Worm (Caenorhabditis elegans): ENCODE data around the gene sph-1.
A peak's percentile ranks its signal among the peaks of the same experiment; 100 is the strongest.

sph-1 gene

ce11 chrIV:8151721-8152120 is 18.4 kb upstream of the sph-1 start:
- TF ChIP-seq C16A3.4 (tag; optimal IDR thresholded peaks at IDR 0.05) (no peak), grh-1 (GFP tag; IDR thresholded peaks at IDR 0.05) (no peak), lsy-2 (tag; optimal IDR thresholded peaks at IDR 0.05) (peak in 1 of 2 experiments; percentile 3), nhr-11 (tag; optimal IDR thresholded peaks at IDR 0.05) (no peak), nhr-237 (tag; optimal IDR thresholded peaks at IDR 0.05) (no peak), ets-5 (GFP tag; IDR thresholded peaks at IDR 0.05) (no peak), jun-1 (tag; optimal IDR thresholded peaks at IDR 0.05) (peak; percentile 24), dpl-1 (GFP tag; optimal IDR thresholded peaks at IDR 0.05) (no peak), mab-9 (GFP tag; IDR thresholded peaks at IDR 0.05) (no peak), snu-23 (GFP tag; optimal IDR thresholded peaks at IDR 0.05) (no peak), lin-14 (GFP tag; optimal IDR thresholded peaks at IDR 0.05) (no peak), irx-1 (tag; optimal IDR thresholded peaks at IDR 0.05) (no peak), sptf-1 (tag; optimal IDR thresholded peaks at IDR 0.05) (no peak), lin-35 (GFP tag; optimal IDR thresholded peaks at IDR 0.05) (peak in 1 of 2 experiments; percentile 35), pqm-1 (tag; optimal IDR thresholded peaks at IDR 0.05) (no peak), efl-3 (GFP tag; optimal IDR thresholded peaks at IDR 0.05) (no peak), nhr-77 (tag; optimal IDR thresholded peaks at IDR 0.05) (no peak), tbx-2 (tag; optimal IDR thresholded peaks at IDR 0.05) (no peak), nhr-19 (GFP tag; conservative IDR thresholded peaks at IDR 0.05) (peak; percentile 10; the same call in 1 of the 2 replicates), mdl-1 (tag; optimal IDR thresholded peaks at IDR 0.05) (no peak), fkh-10 (GFP tag; optimal IDR thresholded peaks at IDR 0.05) (no peak), alr-1 (tag; optimal IDR thresholded peaks at IDR 0.05; ENCODE audit: borderline replicate concordance) (no peak), dsc-1 (tag; optimal IDR thresholded peaks at IDR 0.05) (peak; percentile 18), nhr-20 (tag; optimal IDR thresholded peaks at IDR 0.05) (peak; percentile 24), elt-2 (tag; optimal IDR thresholded peaks at IDR 0.05) (peak; percentile 83), nhr-12 (tag; optimal IDR thresholded peaks at IDR 0.05) (no peak), nhr-85 (tag) (no peak), vab-15 (tag; optimal IDR thresholded peaks at IDR 0.05) (no peak), ztf-11 (tag; optimal IDR thresholded peaks at IDR 0.05) (no peak), skn-1 (tag; optimal IDR thresholded peaks at IDR 0.05) (no peak), blmp-1 (tag; optimal IDR thresholded peaks at IDR 0.05) (no peak), aha-1 (tag; optimal IDR thresholded peaks at IDR 0.05) (no peak), nhr-71 (tag; optimal IDR thresholded peaks at IDR 0.05) (peak; percentile 32), unc-130 (tag; optimal IDR thresholded peaks at IDR 0.05) (no peak), pag-3 (tag; optimal IDR thresholded peaks at IDR 0.05; ENCODE audit: borderline replicate concordance, insufficient read depth) (no peak)

ce11 chrIV:8148494-8148893 is 15.1 kb upstream of the sph-1 start, which contains the start of gene pmk-1:
pmk-1 (plus strand) TSS chrIV:8148794.
- TF ChIP-seq lir-3 (tag; optimal IDR thresholded peaks at IDR 0.05; ENCODE audit: poor library complexity) = no peak
- no peak for TF ChIP-seq grh-1 (GFP tag; IDR thresholded peaks at IDR 0.05)

- TF ChIP-seq ceh-90 (tag; optimal IDR thresholded peaks at IDR 0.05) (no peak), sup-37 (GFP tag; optimal IDR thresholded peaks at IDR 0.05) (no peak), Y116A8C.19 (tag; optimal IDR thresholded peaks at IDR 0.05; ENCODE audit: borderline replicate concordance) (no peak), hlh-17 (GFP tag; optimal IDR thresholded peaks at IDR 0.05; ENCODE audit: borderline replicate concordance) (no peak), jun-1 (tag; optimal IDR thresholded peaks at IDR 0.05) (no peak), ces-1 (GFP tag; optimal IDR thresholded peaks at IDR 0.05) (no peak), F16B12.6 (tag; optimal IDR thresholded peaks at IDR 0.05) (no peak), egl-13 (tag; optimal IDR thresholded peaks at IDR 0.05) (no peak), C16A3.4 (tag; optimal IDR thresholded peaks at IDR 0.05) (peak; percentile 31), snpc-4 (tag; optimal IDR thresholded peaks at IDR 0.05) (no peak), unc-30 (tag; optimal IDR thresholded peaks at IDR 0.05) (no peak), elt-3 (tag; optimal IDR thresholded peaks at IDR 0.05) (peak in 2 of 6 experiments; percentile 34 to 64), C34B4.2 (tag; optimal IDR thresholded peaks at IDR 0.05) (no peak), ceh-82 (tag; optimal IDR thresholded peaks at IDR 0.05) (no peak), isw-1 (GFP tag; IDR thresholded peaks at IDR 0.05) (no peak), mef-2 (tag; optimal IDR thresholded peaks at IDR 0.05) (no peak), tlp-1 (tag; optimal IDR thresholded peaks at IDR 0.05) (no peak), pax-3 (tag; optimal IDR thresholded peaks at IDR 0.05) (no peak), dpl-1 (GFP tag; optimal IDR thresholded peaks at IDR 0.05) (peak in 1 of 3 experiments; percentile 29), lin-14 (GFP tag; optimal IDR thresholded peaks at IDR 0.05) (peak; percentile 86)
Measured at ce11 chrIV:8146283-8146682, 12.9 kb upstream of the sph-1 start.
